Worm (Caenorhabditis elegans) whole organism, L4 larva: ENCODE measurements around the gene F42A6.1.

Source experiments
- R02D3.7 ChIP-seq: fragments of 150-350 bp; sonication (generic microtip); optimal IDR thresholded peaks from 3 replicates; lab custom pipeline; 2014; ENCODE audit warnings: missing biosample characterization, missing genetic modification characterization
- ZK546.5 ChIP-seq, 2 experiments: sonication (generic microtip); optimal IDR thresholded peaks; 2 replicates each; lab custom pipeline; 2017; ENCODE audit warnings: missing biosample characterization in 2 of 2, missing genetic modification characterization in 2 of 2
- aha-1 ChIP-seq: fragments of 150-350 bp; peaks from one replicate; lab custom pipeline; 2014; ENCODE audit warnings: missing biosample characterization, missing genetic modification characterization
- ama-1 ChIP-seq: fragments of 150-350 bp; optimal IDR thresholded peaks from 2 replicates; lab custom pipeline; 2014; ENCODE audit warnings: inconsistent platforms, mixed read lengths
- ceh-44 ChIP-seq: fragments of 200-800 bp; sonication (Bioruptor generic); IDR thresholded peaks from 2 replicates; pipeline ENCODE4 v1.3.6; 2022; ENCODE audit warnings: missing genetic modification reagents, missing genetic modification characterization, missing compliant biosample characterization
- ces-1 ChIP-seq: fragments of 150-350 bp; sonication (generic microtip); optimal IDR thresholded peaks from 4 replicates; lab custom pipeline; 2014; ENCODE audit warnings: missing biosample characterization, missing genetic modification reagents, missing genetic modification characterization
- daf-8 ChIP-seq: fragments of 200-800 bp; sonication (Bioruptor generic); IDR thresholded peaks from 2 replicates; pipeline ENCODE4 v1.3.6; 2022; ENCODE audit warnings: missing genetic modification characterization, missing compliant biosample characterization
- dmd-8 ChIP-seq: fragments of 200-800 bp; sonication (Bioruptor generic); IDR thresholded peaks from 2 replicates; pipeline ENCODE4 v1.3.6; 2022; ENCODE audit warnings: missing genetic modification characterization, missing compliant biosample characterization
- dmd-9 ChIP-seq: fragments of 200-800 bp; sonication (Bioruptor generic); IDR thresholded peaks from 2 replicates; pipeline ENCODE4 v1.3.6; 2022; ENCODE audit warnings: missing genetic modification reagents, missing genetic modification characterization, missing compliant biosample characterization
- hlh-30 ChIP-seq: sonication (generic microtip); optimal IDR thresholded peaks from 2 replicates; lab custom pipeline; 2017; ENCODE audit warnings: antibody characterized with exemption, mild to moderate bottlenecking, missing genetic modification characterization, missing compliant biosample characterization; ENCODE audit not compliant: insufficient read depth
- jun-1 ChIP-seq: fragments of 150-350 bp; optimal IDR thresholded peaks from 2 replicates; lab custom pipeline; 2014; ENCODE audit warnings: missing biosample characterization, missing genetic modification reagents, missing genetic modification characterization
- madf-9 ChIP-seq: fragments of 200-800 bp; sonication (Bioruptor generic); conservative IDR thresholded peaks from 2 replicates; pipeline ENCODE4 v1.3.6; 2022; ENCODE audit warnings: missing genetic modification reagents, missing genetic modification characterization, missing compliant biosample characterization
- mdt-29 ChIP-seq: fragments of 200-800 bp; sonication (Bioruptor generic); IDR thresholded peaks from 2 replicates; pipeline ENCODE4 v1.3.6; 2022; ENCODE audit warnings: missing genetic modification reagents, missing genetic modification characterization, missing compliant biosample characterization
- mes-2 ChIP-seq: sonication (generic microtip); optimal IDR thresholded peaks from 2 replicates; lab custom pipeline; 2016; ENCODE audit warnings: missing genotype, mild to moderate bottlenecking, missing genetic modification characterization, missing compliant biosample characterization; ENCODE audit not compliant: poor library complexity, severe bottlenecking
- mxl-3 ChIP-seq: fragments of 200-800 bp; sonication (Bioruptor generic); optimal IDR thresholded peaks from 2 replicates; lab custom pipeline; 2018; ENCODE audit warnings: mild to moderate bottlenecking, missing genetic modification characterization, missing compliant biosample characterization
- nhr-11 ChIP-seq: fragments of 150-350 bp; optimal IDR thresholded peaks from 2 replicates; lab custom pipeline; 2014; ENCODE audit warnings: missing biosample characterization, missing genetic modification characterization
- nhr-25 ChIP-seq: sonication (generic microtip); optimal IDR thresholded peaks from 2 replicates; lab custom pipeline; 2017; ENCODE audit warnings: missing genetic modification characterization, mild to moderate bottlenecking, missing compliant biosample characterization, antibody characterized with exemption, moderate library complexity, borderline replicate concordance; ENCODE audit not compliant: insufficient read depth
- nhr-28 ChIP-seq: fragments of 150-350 bp; optimal IDR thresholded peaks from 2 replicates; lab custom pipeline; 2014; ENCODE audit warnings: missing biosample characterization, missing genetic modification characterization
- nhr-42 ChIP-seq: fragments of 200-800 bp; sonication (Bioruptor generic); IDR thresholded peaks from 2 replicates; pipeline ENCODE4 v1.3.6; 2022; ENCODE audit warnings: missing genetic modification characterization, missing compliant biosample characterization
- nhr-6 ChIP-seq: fragments of 150-350 bp; optimal IDR thresholded peaks from 2 replicates; lab custom pipeline; 2014; ENCODE audit warnings: missing biosample characterization, missing genetic modification characterization
- pha-4 ChIP-seq, 2 experiments: fragments of 150-350 bp in 1 of 2; fragments of 200-800 bp in 1 of 2; sonication (Bioruptor generic) in 1 of 2; IDR thresholded peaks in 1 of 2; optimal IDR thresholded peaks in 1 of 2; 2 replicates each; pipeline versions ENCODE4 v1.3.6 to Lab custom; 2014 to 2022; ENCODE audit warnings: missing genetic modification characterization in 2 of 2, missing genetic modification reagents in 2 of 2, missing biosample characterization in 1 of 2, missing compliant biosample characterization in 1 of 2
- pqm-1 ChIP-seq: sonication (generic microtip); optimal IDR thresholded peaks from 2 replicates; lab custom pipeline; 2017; ENCODE audit warnings: missing biosample characterization, missing genetic modification characterization
- saeg-2 ChIP-seq: fragments of 200-800 bp; sonication (Bioruptor generic); IDR thresholded peaks from 2 replicates; pipeline ENCODE4 v1.3.6; 2022; ENCODE audit warnings: missing genetic modification reagents, missing genetic modification characterization, missing compliant biosample characterization
- sdz-12 ChIP-seq: fragments of 200-800 bp; sonication (Bioruptor generic); optimal IDR thresholded peaks from 2 replicates; lab custom pipeline; 2018; ENCODE audit warnings: mild to moderate bottlenecking, missing genetic modification characterization, missing compliant biosample characterization
- set-16 ChIP-seq: fragments of 200-800 bp; sonication (Bioruptor generic); IDR thresholded peaks from 2 replicates; pipeline ENCODE4 v1.3.6; 2022; ENCODE audit warnings: missing genetic modification reagents, missing genetic modification characterization, missing compliant biosample characterization
- unc-39 ChIP-seq: sonication (generic microtip); optimal IDR thresholded peaks from 2 replicates; lab custom pipeline; 2017; ENCODE audit warnings: missing biosample characterization, missing genetic modification characterization
- vab-7 ChIP-seq: fragments of 200-800 bp; sonication (Bioruptor generic); IDR thresholded peaks from 2 replicates; pipeline ENCODE4 v1.3.6; 2022; ENCODE audit warnings: missing genetic modification reagents, missing genetic modification characterization, missing compliant biosample characterization
- zfp-3 ChIP-seq: fragments of 200-800 bp; sonication (Bioruptor generic); conservative IDR thresholded peaks from 2 replicates; pipeline ENCODE4 v1.3.6; 2022; ENCODE audit warnings: missing genetic modification reagents, missing genetic modification characterization, missing compliant biosample characterization
- zip-11 ChIP-seq: fragments of 200-800 bp; sonication (Bioruptor generic); IDR thresholded peaks from 2 replicates; pipeline ENCODE4 v1.3.6; 2022; ENCODE audit warnings: missing genetic modification characterization, missing compliant biosample characterization

F42A6.1 gene

ce11 chrIV:3348334-3348733, 6.5 kb upstream of the F42A6.1 start:
- TF ChIP-seq set-16 (GFP tag; lab: Robert Waterston, UW) (peak; percentile 69), vab-7 (GFP tag; lab: Robert Waterston, UW) (no peak)

DNA sequence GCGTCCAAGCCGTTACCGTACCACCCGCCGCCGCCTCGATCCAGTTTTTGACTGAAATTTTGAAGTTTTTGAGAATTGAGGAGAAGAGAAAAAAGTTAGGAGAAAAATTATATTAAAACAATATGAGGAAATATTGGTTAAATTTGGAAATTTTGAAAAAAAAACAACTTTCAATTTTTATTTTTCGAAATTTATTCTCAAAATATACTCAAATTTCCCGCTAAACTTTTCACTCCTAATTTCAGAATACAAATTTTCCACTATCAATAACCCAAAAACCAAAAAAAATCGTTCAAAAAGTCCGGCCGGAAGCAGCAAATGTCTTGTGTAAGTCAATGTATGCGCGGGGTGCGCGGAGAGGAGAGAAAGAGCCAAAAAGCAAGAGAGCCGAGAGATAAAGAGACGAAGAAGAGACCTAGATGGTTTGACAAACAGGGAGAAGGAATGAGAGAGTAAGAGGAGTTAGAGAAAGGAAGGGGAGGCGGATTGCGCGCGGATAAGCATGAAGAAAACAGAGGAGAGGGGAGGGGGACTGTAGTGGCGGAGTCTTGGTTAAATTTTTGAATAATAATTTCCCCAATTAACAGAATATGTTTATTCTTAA, 4.8 kb upstream of the F42A6.1 start, which contains the start of gene elks-1:
TSS of gene elks-1 (minus strand) at position 51 of the 604 bp plus-strand sequence.
- 0 out of 2 replicates have a peak, but pooled peaks have one; percentile 9 for TF ChIP-seq set-16 (GFP tag; lab: Robert Waterston, UW)
- no peak for TF ChIP-seq unc-39 (tag; lab: Kevin White, UChicago)
- TF ChIP-seq R02D3.7, result no peak
- peak; percentile 49 for TF ChIP-seq mes-2 (tag; lab: Kevin White, UChicago)
- no peak for TF ChIP-seq pha-4 (GFP tag; IDR thresholded peaks at IDR 0.05; lab: Robert Waterston, UW)
- TF ChIP-seq pha-4 (tag; optimal IDR thresholded peaks at IDR 0.05; lab: Kevin White, UChicago), result peak; percentile 2
- no peak for TF ChIP-seq saeg-2
- no peak for TF ChIP-seq dmd-9
- peak; percentile 14; the same call in 1 of the 2 replicates for TF ChIP-seq madf-9 (GFP tag; lab: Robert Waterston, UW)
- TF ChIP-seq mdt-29 (GFP tag; lab: Robert Waterston, UW), result no peak

ce11 chrIV:3352019-3352418, 2.8 kb upstream of the F42A6.1 start:
- TF ChIP-seq nhr-6 (tag; lab: Kevin White, UChicago), result no peak
- TF ChIP-seq mdt-29 (GFP tag; lab: Robert Waterston, UW), result no peak

- no peak for TF ChIP-seq dmd-8 (GFP tag; lab: Robert Waterston, UW)
- TF ChIP-seq zfp-3 (GFP tag; lab: Robert Waterston, UW), result no peak
- TF ChIP-seq nhr-11 (tag; lab: Kevin White, UChicago), result no peak
- TF ChIP-seq aha-1 (tag; lab: Kevin White, UChicago), result peak; percentile 69
Observed at ce11 chrIV:3363221-3363620, 8.4 kb downstream of the F42A6.1 start, which contains the start of gene Y55H10A.2. Gene Y55H10A.2 (plus strand): TSS chrIV:3363521.

ce11 chrIV:3363784-3364183, 8.9 kb downstream of the F42A6.1 start:
- TF ChIP-seq mxl-3 (GFP tag; lab: Kevin White, UChicago), result no peak
- TF ChIP-seq jun-1 (tag; lab: Kevin White, UChicago), result no peak
- TF ChIP-seq nhr-6 (tag; lab: Kevin White, UChicago), result no peak
- no peak for TF ChIP-seq ama-1
- no peak for TF ChIP-seq vab-7 (GFP tag; lab: Robert Waterston, UW)
- TF ChIP-seq nhr-25 (tag; lab: Kevin White, UChicago), result no peak
- no peak for TF ChIP-seq pqm-1
- no peak for TF ChIP-seq nhr-28 (tag; lab: Kevin White, UChicago)
- no peak for TF ChIP-seq dmd-9
- TF ChIP-seq ZK546.5 (tag; optimal IDR thresholded peaks at IDR 0.05; lab: Kevin White, UChicago), result no peak
- TF ChIP-seq nhr-42 (GFP tag; lab: Robert Waterston, UW), result no peak
- no peak for TF ChIP-seq zip-11 (GFP tag; lab: Robert Waterston, UW)
- TF ChIP-seq ceh-44, result no peak
- no peak for TF ChIP-seq daf-8 (GFP tag; lab: Robert Waterston, UW)
- TF ChIP-seq ces-1, result no peak
- no peak for TF ChIP-seq hlh-30 (tag; lab: Kevin White, UChicago)
- TF ChIP-seq sdz-12 (GFP tag; lab: Kevin White, UChicago), result no peak
- TF ChIP-seq, all 104 proteins: peak for 0
